Fruit fly (Drosophila melanogaster): ENCODE results near the gene Ccp84Ag.

Gene Ccp84Ag

dm6 chr3R:6668234-6668633 is 18.3 kb upstream of the Ccp84Ag start:
- TF ChIP-seq Sin3A (optimal IDR thresholded peaks at IDR 0.05) (no peak), Myc (optimal IDR thresholded peaks at IDR 0.05) (no peak), insv (optimal IDR thresholded peaks at IDR 0.05) (no peak), ttk (optimal IDR thresholded peaks at IDR 0.05) (no peak), h (optimal IDR thresholded peaks at IDR 0.05) (no peak), psq (optimal IDR thresholded peaks at IDR 0.05) (no peak)

- no peak for TF ChIP-seq Myc (optimal IDR thresholded peaks at IDR 0.05)
- TF ChIP-seq Sin3A (optimal IDR thresholded peaks at IDR 0.05), result no peak
- no peak for TF ChIP-seq insv (optimal IDR thresholded peaks at IDR 0.05)
- TF ChIP-seq psq (optimal IDR thresholded peaks at IDR 0.05), result no peak
- TF ChIP-seq h (optimal IDR thresholded peaks at IDR 0.05), result no peak
- TF ChIP-seq ttk (optimal IDR thresholded peaks at IDR 0.05), result no peak
These were observed 14.1 kb upstream of the Ccp84Ag start for dm6 chr3R:6672303-6673007.

dm6 chr3R:6674548-6674947 is 12.0 kb upstream of the Ccp84Ag start:
- TF ChIP-seq insv (optimal IDR thresholded peaks at IDR 0.05), result no peak
- no peak for TF ChIP-seq Sin3A (optimal IDR thresholded peaks at IDR 0.05)
- no peak for TF ChIP-seq h (optimal IDR thresholded peaks at IDR 0.05)
- TF ChIP-seq psq (optimal IDR thresholded peaks at IDR 0.05), result no peak
- no peak for TF ChIP-seq Myc (optimal IDR thresholded peaks at IDR 0.05)
- TF ChIP-seq ttk (optimal IDR thresholded peaks at IDR 0.05), result no peak

dm6 chr3R:6678480-6678879 is 8.0 kb upstream of the Ccp84Ag start, which contains the start of gene lab:
Gene lab, minus strand, starts transcription at chr3R:6678590.
- TF ChIP-seq insv (optimal IDR thresholded peaks at IDR 0.05) (no peak), Myc (optimal IDR thresholded peaks at IDR 0.05) (no peak), ttk (optimal IDR thresholded peaks at IDR 0.05) (no peak), h (optimal IDR thresholded peaks at IDR 0.05) (no peak), Sin3A (optimal IDR thresholded peaks at IDR 0.05) (no peak), psq (optimal IDR thresholded peaks at IDR 0.05) (no peak)

dm6 chr3R:6683135-6683534 is 3.4 kb upstream of the Ccp84Ag start:
- TF ChIP-seq h (optimal IDR thresholded peaks at IDR 0.05), result no peak
- TF ChIP-seq ttk (optimal IDR thresholded peaks at IDR 0.05), result no peak
- no peak for TF ChIP-seq Sin3A (optimal IDR thresholded peaks at IDR 0.05)
- TF ChIP-seq Myc (optimal IDR thresholded peaks at IDR 0.05), result no peak
- no peak for TF ChIP-seq insv (optimal IDR thresholded peaks at IDR 0.05)
- no peak for TF ChIP-seq psq (optimal IDR thresholded peaks at IDR 0.05)

- TF ChIP-seq insv (optimal IDR thresholded peaks at IDR 0.05) (no peak), ttk (optimal IDR thresholded peaks at IDR 0.05) (no peak), Sin3A (optimal IDR thresholded peaks at IDR 0.05) (no peak), h (optimal IDR thresholded peaks at IDR 0.05) (no peak), psq (optimal IDR thresholded peaks at IDR 0.05) (no peak)
These were observed 2.9 kb upstream of the Ccp84Ag start for dm6 chr3R:6683671-6684070.

dm6 chr3R:6684145-6684544 is 2.4 kb upstream of the Ccp84Ag start, which contains the start of gene Edg84A:
Gene Edg84A, plus strand, starts transcription at chr3R:6684445.
- TF ChIP-seq h (optimal IDR thresholded peaks at IDR 0.05) (no peak), Myc (optimal IDR thresholded peaks at IDR 0.05) (no peak), ttk (optimal IDR thresholded peaks at IDR 0.05) (no peak), Sin3A (optimal IDR thresholded peaks at IDR 0.05) (no peak), psq (optimal IDR thresholded peaks at IDR 0.05) (no peak), insv (optimal IDR thresholded peaks at IDR 0.05) (no peak)

- TF ChIP-seq h (optimal IDR thresholded peaks at IDR 0.05), result no peak
- TF ChIP-seq ttk (optimal IDR thresholded peaks at IDR 0.05), result no peak
- no peak for TF ChIP-seq psq (optimal IDR thresholded peaks at IDR 0.05)
- no peak for TF ChIP-seq Myc (optimal IDR thresholded peaks at IDR 0.05)
- no peak for TF ChIP-seq insv (optimal IDR thresholded peaks at IDR 0.05)
- TF ChIP-seq Sin3A (optimal IDR thresholded peaks at IDR 0.05), result no peak
These were observed 691 bp downstream of the Ccp84Ag start for dm6 chr3R:6687219-6687618.

DNA sequence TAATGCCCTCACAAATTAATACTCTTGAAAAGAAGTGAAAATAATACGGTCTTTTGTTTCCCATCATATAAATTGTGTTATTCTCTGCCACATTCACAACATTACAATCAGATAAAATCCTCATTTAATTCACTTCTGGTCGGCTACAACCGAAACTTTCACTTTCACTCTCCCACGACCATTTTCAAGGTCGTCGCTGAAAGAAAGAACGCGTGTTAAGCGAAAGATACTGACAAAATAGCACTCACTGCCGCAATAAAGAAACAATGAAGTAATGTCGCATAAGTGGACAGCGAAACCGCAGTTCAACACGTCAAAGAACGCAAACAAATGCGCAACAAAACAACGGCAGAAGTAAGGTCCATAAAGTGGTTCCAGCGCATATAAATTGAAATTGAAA is 1.6 kb downstream of the Ccp84Ag start:
- TF ChIP-seq h (optimal IDR thresholded peaks at IDR 0.05) (no peak), insv (optimal IDR thresholded peaks at IDR 0.05) (no peak), ttk (optimal IDR thresholded peaks at IDR 0.05) (no peak), Myc (optimal IDR thresholded peaks at IDR 0.05) (no peak), psq (optimal IDR thresholded peaks at IDR 0.05) (no peak), Sin3A (optimal IDR thresholded peaks at IDR 0.05) (no peak)

dm6 chr3R:6690139-6690538 is 3.6 kb downstream of the Ccp84Ag start, which contains the start of gene Ccp84Af:
Gene Ccp84Af, minus strand, starts transcription at chr3R:6690239.
- TF ChIP-seq insv (optimal IDR thresholded peaks at IDR 0.05) (no peak), ttk (optimal IDR thresholded peaks at IDR 0.05) (no peak), psq (optimal IDR thresholded peaks at IDR 0.05) (no peak), Myc (optimal IDR thresholded peaks at IDR 0.05) (no peak), Sin3A (optimal IDR thresholded peaks at IDR 0.05) (no peak), h (optimal IDR thresholded peaks at IDR 0.05) (no peak)

DNA sequence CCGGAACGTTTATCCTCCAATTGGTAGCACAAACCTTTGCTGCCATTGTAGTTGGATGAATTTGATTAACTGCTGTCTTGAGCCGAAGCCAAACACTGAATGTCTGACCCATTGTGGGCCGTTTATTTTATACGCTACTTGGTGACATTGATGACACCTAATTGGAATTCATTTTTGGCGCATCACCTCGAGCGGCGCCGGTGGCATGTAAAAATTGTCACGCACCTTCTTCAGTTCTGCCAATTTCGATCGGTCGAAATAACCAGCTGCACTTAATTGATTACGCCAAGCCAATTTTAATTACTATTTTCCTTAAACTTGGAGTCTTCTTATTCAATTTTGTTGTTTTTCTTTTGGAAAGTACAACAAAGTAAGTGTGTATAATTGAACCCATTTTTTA is 5.1 kb downstream of the Ccp84Ag start, which contains the start of gene Ccp84Ae:
TSS of gene Ccp84Ae (minus strand) at position 101 of the 400 bp plus-strand sequence.
- TF ChIP-seq Myc (optimal IDR thresholded peaks at IDR 0.05) (no peak), psq (optimal IDR thresholded peaks at IDR 0.05) (no peak), insv (optimal IDR thresholded peaks at IDR 0.05) (no peak), h (optimal IDR thresholded peaks at IDR 0.05) (no peak)

dm6 chr3R:6692432-6692831 is 5.9 kb downstream of the Ccp84Ag start, which contains the start of gene Ccp84Ad:
Gene Ccp84Ad, plus strand, starts transcription at chr3R:6692732.
- TF ChIP-seq Sin3A (optimal IDR thresholded peaks at IDR 0.05) (no peak), ttk (optimal IDR thresholded peaks at IDR 0.05) (no peak), h (optimal IDR thresholded peaks at IDR 0.05) (no peak), psq (optimal IDR thresholded peaks at IDR 0.05) (no peak), Myc (optimal IDR thresholded peaks at IDR 0.05) (no peak), insv (optimal IDR thresholded peaks at IDR 0.05) (no peak)

All from Kc167 (cell line).